Worm (Caenorhabditis elegans) whole organism, young adult: Measurements from ENCODE around the gene zyg-9.

Experiments used
- B0019.2 ChIP-seq: fragments of 200-800 bp; sonication (Bioruptor generic); conservative IDR thresholded peaks from 2 replicates; pipeline ENCODE4 v1.3.6; 2022; ENCODE audit warnings: missing genetic modification reagents, missing genetic modification characterization, missing compliant biosample characterization
- F39B2.1 ChIP-seq: fragments of 200-800 bp; sonication (Bioruptor generic); IDR thresholded peaks from 2 replicates; pipeline ENCODE4 v1.3.6; 2022; ENCODE audit warnings: missing genetic modification reagents, missing genetic modification characterization, missing compliant biosample characterization
- ama-1 ChIP-seq, 3 experiments: fragments of 150-350 bp in 1 of 3; sonication (generic microtip) in 2 of 3; optimal IDR thresholded peaks; 2 replicates each; lab custom pipeline; 2014 to 2018; ENCODE audit warnings: missing biosample characterization in 2 of 3, missing genetic modification characterization in 2 of 3, missing genetic modification reagents in 2 of 3
- aptf-3 ChIP-seq: fragments of 200-800 bp; sonication (Bioruptor generic); IDR thresholded peaks from 2 replicates; pipeline ENCODE4 v1.3.6; 2022; ENCODE audit warnings: missing genetic modification characterization, missing compliant biosample characterization
- efl-1 ChIP-seq: fragments of 150-350 bp; optimal IDR thresholded peaks from 2 replicates; lab custom pipeline; 2014; ENCODE audit warnings: missing biosample characterization, missing genetic modification reagents, missing genetic modification characterization
- hrde-1 ChIP-seq: sonication (generic microtip); optimal IDR thresholded peaks from 2 replicates; lab custom pipeline; 2016; ENCODE audit warnings: missing genetic modification characterization, mild to moderate bottlenecking, missing compliant biosample characterization, moderate library complexity, missing genotype, missing genetic modification reagents, borderline replicate concordance
- nhr-120 ChIP-seq: fragments of 200-800 bp; sonication (Bioruptor generic); IDR thresholded peaks from 2 replicates; pipeline ENCODE4 v1.3.6; 2022; ENCODE audit warnings: missing genetic modification characterization, missing compliant biosample characterization
- nhr-179 ChIP-seq: sonication (generic microtip); optimal IDR thresholded peaks from 2 replicates; lab custom pipeline; 2016; ENCODE audit warnings: mild to moderate bottlenecking, missing genetic modification characterization, missing compliant biosample characterization

DNA sequence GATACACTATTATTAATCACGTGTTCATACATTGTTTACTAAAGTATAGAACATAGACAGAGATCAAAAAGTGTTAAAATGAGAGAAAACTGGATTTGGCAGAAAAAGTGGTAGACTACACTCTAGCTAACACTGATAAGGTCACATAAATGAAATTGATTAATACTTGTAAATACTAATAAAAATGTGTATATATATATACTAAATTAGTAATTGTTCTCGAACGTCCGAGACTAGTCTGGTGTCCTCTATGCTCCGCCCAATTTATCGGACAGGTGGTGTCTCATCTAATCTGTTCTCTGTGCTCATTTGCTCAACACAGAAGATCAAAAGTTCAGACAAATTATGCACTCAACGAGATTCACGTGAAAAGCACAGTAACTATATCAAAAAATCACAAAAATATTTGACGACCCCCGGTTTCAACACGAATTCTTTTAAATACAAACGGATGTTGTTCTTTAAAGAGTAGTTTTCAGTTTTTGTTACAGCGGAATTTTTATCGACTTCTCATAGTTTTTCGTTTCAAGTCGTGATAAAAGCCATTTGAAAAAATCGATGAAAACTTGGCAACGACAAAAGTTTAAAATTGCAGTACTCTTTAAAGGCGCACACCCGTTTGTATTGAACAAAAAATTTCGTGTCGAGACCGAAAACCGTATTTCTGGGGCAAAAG lies 23.6 kb downstream of the zyg-9 start:
- TF ChIP-seq F39B2.1 (GFP tag; lab: Robert Waterston, UW) (no peak), ama-1 (optimal IDR thresholded peaks at IDR 0.05; lab: Kevin White, UChicago) (no peak), ama-1 (GFP tag; optimal IDR thresholded peaks at IDR 0.05; lab: Kevin White, UChicago) (no peak), nhr-120 (GFP tag; lab: Robert Waterston, UW) (no peak), hrde-1 (tag; lab: Kevin White, UChicago) (no peak), B0019.2 (no peak), nhr-179 (tag; lab: Kevin White, UChicago) (no peak), aptf-3 (GFP tag; lab: Robert Waterston, UW) (no peak), efl-1 (no peak)
